Fruit fly (Drosophila melanogaster) whole organism, prepupa: ENCODE measurements around the gene senju.

Experiments
- Blimp-1 ChIP-seq: fragments of 200-800 bp; sonication (Bioruptor generic); optimal IDR thresholded peaks from 3 replicates; lab custom pipeline; 2017; ENCODE audit warnings: missing biosample characterization, missing genetic modification characterization, mild to moderate bottlenecking, moderate library complexity, missing genetic modification reagents
- CG10631 ChIP-seq: fragments of 200-800 bp; sonication (Bioruptor generic); optimal IDR thresholded peaks from 2 replicates; lab custom pipeline; 2016; ENCODE audit warnings: missing biosample characterization, missing genetic modification characterization
- CG11294 ChIP-seq: fragments of 200-800 bp; sonication (Bioruptor generic); IDR thresholded peaks from 2 replicates; pipeline ENCODE4 v1.3.6; 2022; ENCODE audit warnings: missing biosample characterization, missing genetic modification characterization
- CG11902 ChIP-seq: fragments of 200-800 bp; sonication (Bioruptor generic); optimal IDR thresholded peaks from 3 replicates; lab custom pipeline; 2016; ENCODE audit warnings: missing biosample characterization, missing genetic modification characterization
- CG15336 ChIP-seq: fragments of 200-800 bp; sonication (Bioruptor generic); IDR thresholded peaks from 2 replicates; pipeline ENCODE4 v1.3.6; 2022; ENCODE audit warnings: missing biosample characterization, missing genetic modification characterization
- CG1621 ChIP-seq: fragments of 200-800 bp; sonication (Bioruptor generic); optimal IDR thresholded peaks from 3 replicates; lab custom pipeline; 2018; ENCODE audit warnings: missing biosample characterization, mild to moderate bottlenecking, missing genetic modification characterization
- CG16779 ChIP-seq: fragments of 200-800 bp; sonication (Bioruptor generic); optimal IDR thresholded peaks from 3 replicates; lab custom pipeline; 2017; ENCODE audit warnings: missing biosample characterization, mild to moderate bottlenecking, missing genetic modification characterization
- CG3032 ChIP-seq: fragments of 200-800 bp; optimal IDR thresholded peaks from 2 replicates; lab custom pipeline; 2019; ENCODE audit warnings: missing biosample characterization, mild to moderate bottlenecking, missing genetic modification characterization, moderate library complexity
- CG31627 ChIP-seq: fragments of 200-800 bp; sonication (Bioruptor generic); optimal IDR thresholded peaks from 3 replicates; lab custom pipeline; 2016; ENCODE audit warnings: missing biosample characterization, missing genetic modification characterization
- CG34406 ChIP-seq: fragments of 200-800 bp; sonication (Bioruptor generic); optimal IDR thresholded peaks from 3 replicates; lab custom pipeline; 2016; ENCODE audit warnings: missing biosample characterization, missing genetic modification characterization
- CG3919 ChIP-seq: fragments of 200-800 bp; sonication (Bioruptor generic); optimal IDR thresholded peaks from 3 replicates; lab custom pipeline; 2016; ENCODE audit warnings: missing biosample characterization, missing genetic modification characterization
- CG4318 ChIP-seq: fragments of 200-800 bp; sonication (Bioruptor generic); optimal IDR thresholded peaks from 3 replicates; lab custom pipeline; 2017; ENCODE audit warnings: missing biosample characterization, mild to moderate bottlenecking, missing genetic modification characterization
- CG6163 ChIP-seq: fragments of 200-800 bp; sonication (Bioruptor generic); IDR thresholded peaks from 3 replicates; pipeline ENCODE4 v1.3.6; 2022; ENCODE audit warnings: missing biosample characterization, missing genetic modification characterization
- CG6792 ChIP-seq: fragments of 200-800 bp; sonication (Bioruptor generic); optimal IDR thresholded peaks from 3 replicates; lab custom pipeline; 2016; ENCODE audit warnings: missing biosample characterization, missing genetic modification characterization
- CG6854 ChIP-seq: fragments of 200-800 bp; sonication (Bioruptor generic); optimal IDR thresholded peaks from 2 replicates; lab custom pipeline; 2017; ENCODE audit warnings: missing biosample characterization, mild to moderate bottlenecking, missing genetic modification characterization
- CG7368 ChIP-seq: fragments of 200-800 bp; sonication (Bioruptor generic); optimal IDR thresholded peaks from 3 replicates; lab custom pipeline; 2016; ENCODE audit warnings: missing biosample characterization, missing genetic modification characterization
- CG8119 ChIP-seq: fragments of 200-800 bp; sonication (Bioruptor generic); IDR thresholded peaks from 3 replicates; pipeline ENCODE4 v1.3.6; 2022; ENCODE audit warnings: missing biosample characterization, missing genetic modification characterization
- CG8632 ChIP-seq: fragments of 200-800 bp; sonication (Bioruptor generic); optimal IDR thresholded peaks from 3 replicates; lab custom pipeline; 2016; ENCODE audit warnings: missing biosample characterization, missing genetic modification characterization
- Eip75B ChIP-seq: fragments of 200-800 bp; sonication (Bioruptor generic); optimal IDR thresholded peaks from 3 replicates; lab custom pipeline; 2016; ENCODE audit warnings: missing biosample characterization, missing genetic modification characterization
- Eip78C ChIP-seq: fragments of 200-800 bp; sonication (Bioruptor generic); peaks from one replicate; lab custom pipeline; 2016; ENCODE audit warnings: missing biosample characterization, missing genetic modification characterization
- Eip93F ChIP-seq: fragments of 200-800 bp; sonication (Bioruptor generic); optimal IDR thresholded peaks from 2 replicates; lab custom pipeline; 2016; ENCODE audit warnings: missing biosample characterization, mild to moderate bottlenecking, missing genetic modification characterization
- Ets21C ChIP-seq: fragments of 200-800 bp; sonication (Bioruptor generic); optimal IDR thresholded peaks from 3 replicates; lab custom pipeline; 2016; ENCODE audit warnings: missing biosample characterization, missing genetic modification characterization
- Ets96B ChIP-seq: fragments of 200-800 bp; optimal IDR thresholded peaks from 2 replicates; lab custom pipeline; 2019; ENCODE audit warnings: missing biosample characterization, mild to moderate bottlenecking, missing genetic modification characterization, moderate library complexity
- Gug ChIP-seq: fragments of 200-800 bp; sonication (Bioruptor generic); IDR thresholded peaks from 2 replicates; pipeline ENCODE4 v1.3.6; 2022; ENCODE audit warnings: missing biosample characterization, missing genetic modification characterization
- Hr38 ChIP-seq: sonication (Bioruptor generic); optimal IDR thresholded peaks from 2 replicates; lab custom pipeline; 2016; ENCODE audit warnings: missing biosample characterization, missing genetic modification characterization
- Hr39 ChIP-seq: fragments of 200-800 bp; sonication (Bioruptor generic); optimal IDR thresholded peaks from 2 replicates; lab custom pipeline; 2016; ENCODE audit warnings: missing biosample characterization, missing genetic modification characterization
- Hr4 ChIP-seq: fragments of 200-800 bp; sonication (Bioruptor generic); optimal IDR thresholded peaks from 3 replicates; lab custom pipeline; 2016; ENCODE audit warnings: missing biosample characterization, missing genetic modification characterization
- Lpt ChIP-seq: fragments of 200-800 bp; sonication (Bioruptor generic); optimal IDR thresholded peaks from 3 replicates; lab custom pipeline; 2016; ENCODE audit warnings: missing biosample characterization, missing genetic modification characterization
- Met ChIP-seq: fragments of 200-800 bp; sonication (Bioruptor generic); optimal IDR thresholded peaks from 3 replicates; lab custom pipeline; 2016; ENCODE audit warnings: missing biosample characterization, missing genetic modification characterization
- OdsH ChIP-seq: fragments of 200-800 bp; sonication (Bioruptor generic); optimal IDR thresholded peaks from 3 replicates; lab custom pipeline; 2016; ENCODE audit warnings: missing biosample characterization, missing genetic modification characterization
- Smox ChIP-seq: fragments of 200-800 bp; sonication (Bioruptor generic); optimal IDR thresholded peaks from 3 replicates; lab custom pipeline; 2016; ENCODE audit warnings: missing biosample characterization, missing genetic modification characterization
- Sox15 ChIP-seq: fragments of 200-800 bp; sonication (Bioruptor generic); optimal IDR thresholded peaks from 3 replicates; lab custom pipeline; 2016; ENCODE audit warnings: missing biosample characterization, missing genetic modification characterization
- acj6 ChIP-seq: fragments of 200-800 bp; sonication (Bioruptor generic); optimal IDR thresholded peaks from 3 replicates; lab custom pipeline; 2016; ENCODE audit warnings: missing biosample characterization, missing genetic modification characterization
- cyc ChIP-seq: fragments of 200-800 bp; sonication (Bioruptor generic); optimal IDR thresholded peaks from 3 replicates; lab custom pipeline; 2016; ENCODE audit warnings: missing biosample characterization, missing genetic modification characterization
- dsx ChIP-seq: fragments of 200-800 bp; optimal IDR thresholded peaks from 3 replicates; lab custom pipeline; 2019; ENCODE audit warnings: missing biosample characterization, mild to moderate bottlenecking, missing genetic modification characterization, moderate library complexity; ENCODE audit not compliant: poor library complexity, severe bottlenecking
- eg ChIP-seq: fragments of 200-800 bp; sonication (Bioruptor generic); IDR thresholded peaks from 3 replicates; pipeline ENCODE4 v1.3.6; 2022; ENCODE audit warnings: missing biosample characterization, missing genetic modification characterization
- esn ChIP-seq: fragments of 200-800 bp; sonication (Bioruptor generic); optimal IDR thresholded peaks from 2 replicates; lab custom pipeline; 2016; ENCODE audit warnings: missing biosample characterization, mild to moderate bottlenecking, missing genetic modification characterization, moderate library complexity
- fd59A ChIP-seq: fragments of 200-800 bp; sonication (Bioruptor generic); optimal IDR thresholded peaks from 2 replicates; lab custom pipeline; 2017; ENCODE audit warnings: missing biosample characterization, mild to moderate bottlenecking, missing genetic modification characterization, missing genetic modification reagents
- fd85E ChIP-seq: fragments of 200-800 bp; sonication (Bioruptor generic); optimal IDR thresholded peaks from 3 replicates; lab custom pipeline; 2016; ENCODE audit warnings: missing biosample characterization, missing genetic modification characterization
- fkh ChIP-seq: fragments of 200-800 bp; sonication (Bioruptor generic); optimal IDR thresholded peaks from 3 replicates; lab custom pipeline; 2017; ENCODE audit warnings: missing biosample characterization, mild to moderate bottlenecking, missing genetic modification characterization, moderate library complexity
- pdm3 ChIP-seq: fragments of 200-800 bp; sonication (Bioruptor generic); optimal IDR thresholded peaks from 3 replicates; lab custom pipeline; 2016; ENCODE audit warnings: missing biosample characterization, missing genetic modification characterization
- salr ChIP-seq, 2 experiments: fragments of 200-800 bp; sonication (Bioruptor generic); optimal IDR thresholded peaks; 3 replicates each; lab custom pipeline; 2016 to 2018; ENCODE audit warnings: missing biosample characterization in 2 of 2, missing genetic modification characterization in 2 of 2, mild to moderate bottlenecking in 1 of 2
- spab ChIP-seq: fragments of 200-800 bp; sonication (Bioruptor generic); optimal IDR thresholded peaks from 2 replicates; lab custom pipeline; 2017; ENCODE audit warnings: missing biosample characterization, mild to moderate bottlenecking, missing genetic modification characterization, missing genetic modification reagents
- ss ChIP-seq, 2 experiments: fragments of 200-800 bp; sonication (Bioruptor generic); optimal IDR thresholded peaks; 2 replicates in 1 of 2; 3 replicates in 1 of 2; lab custom pipeline; 2017 to 2018; ENCODE audit warnings: mild to moderate bottlenecking in 2 of 2, missing biosample characterization in 2 of 2, missing genetic modification characterization in 2 of 2, moderate library complexity in 1 of 2
- svp ChIP-seq: fragments of 200-800 bp; sonication (Bioruptor generic); peaks from one replicate; lab custom pipeline; 2016; ENCODE audit warnings: missing biosample characterization, missing genetic modification characterization
- topi ChIP-seq: fragments of 200-800 bp; sonication (Bioruptor generic); optimal IDR thresholded peaks from 3 replicates; lab custom pipeline; 2016; ENCODE audit warnings: missing biosample characterization, missing genetic modification characterization
- vri ChIP-seq: fragments of 200-800 bp; sonication (Bioruptor generic); optimal IDR thresholded peaks from 3 replicates; lab custom pipeline; 2016; ENCODE audit warnings: missing biosample characterization, mild to moderate bottlenecking, missing genetic modification characterization

Gene senju

dm6 chr2L:5043043-5043442, 9.6 kb upstream of the senju start, which contains the start of the genes CG33995, CG44000 and CG44001 (continued):
- TF ChIP-seq salr (GFP tag; optimal IDR thresholded peaks at IDR 0.05; lab: Kevin White, UChicago) (no peak), CG11294 (GFP tag; lab: Robert Waterston, UW) (no peak), Ets96B (tag; lab: Kevin White, UChicago) (no peak), topi (GFP tag; lab: Kevin White, UChicago) (peak; percentile 42), Sox15 (GFP tag; lab: Kevin White, UChicago) (no peak), CG11902 (GFP tag; lab: Kevin White, UChicago) (no peak), dsx (GFP tag; lab: Kevin White, UChicago) (peak; percentile 8), Eip75B (GFP tag; lab: Kevin White, UChicago) (peak; percentile 42), svp (GFP tag; lab: Kevin White, UChicago) (peak; percentile 76), Ets21C (GFP tag; lab: Kevin White, UChicago) (peak; percentile 29), CG8632 (no peak), Hr39 (peak; percentile 39), pdm3 (GFP tag; lab: Kevin White, UChicago) (peak; percentile 37), vri (GFP tag; lab: Kevin White, UChicago) (peak; percentile 66), CG16779 (tag; lab: Kevin White, UChicago) (no peak), Hr4 (GFP tag; lab: Kevin White, UChicago) (peak; percentile 20), CG3919 (GFP tag; lab: Kevin White, UChicago) (peak; percentile 54), CG6854 (GFP tag; lab: Kevin White, UChicago) (no peak), CG8119 (GFP tag; lab: Robert Waterston, UW) (no peak)

DNA sequence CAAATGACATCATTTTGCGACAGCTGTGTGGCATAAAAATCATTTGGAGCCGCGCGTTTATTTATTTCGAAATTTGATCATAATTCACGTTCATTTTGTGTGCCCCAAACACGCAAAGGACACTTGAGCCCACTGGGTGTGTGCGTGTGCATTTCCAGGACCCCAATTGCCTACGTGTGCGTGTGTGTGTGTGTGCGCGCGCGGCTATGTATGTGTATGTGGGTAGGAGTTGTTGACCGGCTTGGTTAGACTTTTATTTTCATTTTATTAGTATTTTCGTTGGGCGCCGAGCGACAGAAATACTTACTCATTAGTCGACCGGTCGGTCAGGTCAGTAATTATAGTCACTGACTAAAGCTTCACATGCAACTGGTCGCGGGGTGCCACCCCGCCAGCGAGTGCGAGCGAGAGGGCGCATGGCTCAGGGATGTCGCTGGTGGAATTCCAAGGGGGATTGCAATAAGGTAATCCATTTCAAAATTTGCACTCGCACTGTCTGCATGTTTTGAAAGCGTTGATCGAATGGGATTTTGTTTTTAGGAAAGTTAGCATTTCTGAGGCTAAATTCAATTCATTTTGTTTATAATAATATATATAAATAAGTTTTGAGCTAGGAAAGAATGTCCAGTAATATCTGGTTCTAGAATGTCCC, 9.0 kb upstream of the senju start:
- TF ChIP-seq CG4318 (GFP tag; lab: Kevin White, UChicago) (peak; percentile 76), CG6854 (GFP tag; lab: Kevin White, UChicago) (no peak), Ets96B (tag; lab: Kevin White, UChicago) (peak; percentile 57), Hr38 (GFP tag; lab: Kevin White, UChicago) (no peak), Eip75B (GFP tag; lab: Kevin White, UChicago) (peak; percentile 53), esn (GFP tag; lab: Kevin White, UChicago) (peak; percentile 70), CG8119 (GFP tag; lab: Robert Waterston, UW) (peak; percentile 74), spab (GFP tag; lab: Kevin White, UChicago) (peak; percentile 50), CG1621 (tag; lab: Kevin White, UChicago) (peak; percentile 49), vri (GFP tag; lab: Kevin White, UChicago) (no peak), Eip93F (peak; percentile 10), fd59A (GFP tag; lab: Kevin White, UChicago) (peak; percentile 8), pdm3 (GFP tag; lab: Kevin White, UChicago) (peak; percentile 80), Hr4 (GFP tag; lab: Kevin White, UChicago) (peak; percentile 79), Smox (GFP tag; lab: Kevin White, UChicago) (peak; percentile 61), CG15336 (GFP tag; lab: Robert Waterston, UW) (peak; percentile 67), CG31627 (GFP tag; lab: Kevin White, UChicago) (peak; percentile 73), CG11294 (GFP tag; lab: Robert Waterston, UW) (peak; percentile 67), CG3032 (tag; lab: Kevin White, UChicago) (peak; percentile 59), ss (GFP tag; optimal IDR thresholded peaks at IDR 0.05; lab: Kevin White, UChicago) (peak; percentile 25 to 27), Met (GFP tag; lab: Kevin White, UChicago) (peak; percentile 50), Lpt (GFP tag; lab: Kevin White, UChicago) (peak; percentile 78), Ets21C (GFP tag; lab: Kevin White, UChicago) (peak; percentile 62), CG7368 (GFP tag; lab: Kevin White, UChicago) (peak; percentile 52), Eip78C (peak; percentile 75), OdsH (GFP tag; lab: Kevin White, UChicago) (peak; percentile 85), CG6792 (peak; percentile 53), CG3919 (GFP tag; lab: Kevin White, UChicago) (peak; percentile 69), CG11902 (GFP tag; lab: Kevin White, UChicago) (peak; percentile 45), svp (GFP tag; lab: Kevin White, UChicago) (peak; percentile 85), CG10631 (peak; percentile 79), CG34406 (peak; percentile 56), fd85E (GFP tag; lab: Kevin White, UChicago) (no peak), CG8632 (peak; percentile 45), CG6163 (GFP tag; lab: Robert Waterston, UW) (peak; percentile 86), Gug (peak; percentile 57), cyc (GFP tag; lab: Kevin White, UChicago) (peak; percentile 56), eg (GFP tag; lab: Robert Waterston, UW) (peak; percentile 84), acj6 (GFP tag; lab: Kevin White, UChicago) (peak; percentile 77), fkh (GFP tag; lab: Kevin White, UChicago) (no peak), Blimp-1 (GFP tag; lab: Kevin White, UChicago) (peak; percentile 48)
